Worm (Caenorhabditis elegans): Measurements from ENCODE around the gene srw-13.
"Not testable (repeated sequence)": the region's sequence is repeated elsewhere in the genome, so short reads cannot be mapped to it uniquely, and the experiment has no call there.

Gene srw-13

ce11 chrV:15250304-15250703, 18.0 kb downstream of the srw-13 start, which contains the start of gene srd-28:
TSS of gene srd-28 (plus strand) at chrV:15250604.
- not testable (repeated sequence) for TF ChIP-seq elt-1 (tag; optimal IDR thresholded peaks at IDR 0.05; ENCODE audit: borderline replicate concordance, insufficient read depth); ztf-11 (tag; optimal IDR thresholded peaks at IDR 0.05); pha-4 (tag; optimal IDR thresholded peaks at IDR 0.05)

ce11 chrV:15252082-15252481, 19.8 kb downstream of the srw-13 start, which contains the start of gene srbc-76:
TSS of gene srbc-76 (plus strand) at chrV:15252382.
- TF ChIP-seq sptf-1 (tag; optimal IDR thresholded peaks at IDR 0.05) (no peak), zip-8 (tag; optimal IDR thresholded peaks at IDR 0.05) (no peak), mls-2 (tag; optimal IDR thresholded peaks at IDR 0.05) (no peak), mab-5 (tag; optimal IDR thresholded peaks at IDR 0.05) (no peak), flh-1 (GFP tag; optimal IDR thresholded peaks at IDR 0.05) (no peak), blmp-1 (tag; optimal IDR thresholded peaks at IDR 0.05) (no peak), mep-1 (tag; optimal IDR thresholded peaks at IDR 0.05) (no peak), elt-3 (tag; optimal IDR thresholded peaks at IDR 0.05) (no peak), hlh-1 (tag; optimal IDR thresholded peaks at IDR 0.05) (no peak), unc-39 (tag; optimal IDR thresholded peaks at IDR 0.05) (no peak), tbx-8 (GFP tag; optimal IDR thresholded peaks at IDR 0.05) (no peak), ces-1 (GFP tag; optimal IDR thresholded peaks at IDR 0.05) (no peak), drap-1 (GFP tag; optimal IDR thresholded peaks at IDR 0.05) (no peak)

- TF ChIP-seq pha-4 (tag; optimal IDR thresholded peaks at IDR 0.05) (no peak), elt-3 (tag; optimal IDR thresholded peaks at IDR 0.05) (no peak), lsy-2 (tag; optimal IDR thresholded peaks at IDR 0.05) (no peak), mab-5 (tag; optimal IDR thresholded peaks at IDR 0.05) (no peak), ces-1 (GFP tag; optimal IDR thresholded peaks at IDR 0.05) (no peak), bed-3 (GFP tag; optimal IDR thresholded peaks at IDR 0.05) (no peak), lin-32 (GFP tag; optimal IDR thresholded peaks at IDR 0.05) (no peak), ceh-43 (GFP tag; optimal IDR thresholded peaks at IDR 0.05) (no peak), tbx-8 (GFP tag; optimal IDR thresholded peaks at IDR 0.05) (no peak)
These were observed 21.2 kb downstream of the srw-13 start, which contains the start of gene srbc-75 for ce11 chrV:15253529-15253928. TSS of gene srbc-75 (plus strand) at chrV:15253829.

- TF ChIP-seq sem-2 (GFP tag; optimal IDR thresholded peaks at IDR 0.05); blmp-1 (tag; optimal IDR thresholded peaks at IDR 0.05); bed-3 (GFP tag; optimal IDR thresholded peaks at IDR 0.05): not testable (repeated sequence)
These were observed 24.4 kb downstream of the srw-13 start, which contains the start of gene srsx-39 for ce11 chrV:15256669-15257068. TSS of gene srsx-39 (minus strand) at chrV:15256769.

- TF ChIP-seq nhr-76 (tag; optimal IDR thresholded peaks at IDR 0.05) (no peak), elt-3 (tag; optimal IDR thresholded peaks at IDR 0.05) (no peak), tbx-8 (GFP tag; optimal IDR thresholded peaks at IDR 0.05) (no peak), ceh-43 (GFP tag; optimal IDR thresholded peaks at IDR 0.05) (no peak), sptf-1 (tag; optimal IDR thresholded peaks at IDR 0.05) (no peak), lin-32 (GFP tag; optimal IDR thresholded peaks at IDR 0.05) (no peak), flh-1 (GFP tag; optimal IDR thresholded peaks at IDR 0.05) (no peak), elt-1 (tag; optimal IDR thresholded peaks at IDR 0.05; ENCODE audit: borderline replicate concordance, insufficient read depth) (no peak), pha-4 (tag; optimal IDR thresholded peaks at IDR 0.05) (no peak), unc-62 (GFP tag; optimal IDR thresholded peaks at IDR 0.05) (no peak), mep-1 (tag; optimal IDR thresholded peaks at IDR 0.05) (no peak)
These were observed 26.7 kb downstream of the srw-13 start, which contains the start of gene srsx-37 for ce11 chrV:15259049-15259448. TSS of gene srsx-37 (minus strand) at chrV:15259149.

ce11 chrV:15259904-15260303, 27.6 kb downstream of the srw-13 start, which contains the start of gene M01B2.8:
TSS of gene M01B2.8 (plus strand) at chrV:15260204.
- no peak for TF ChIP-seq elt-3 (tag; optimal IDR thresholded peaks at IDR 0.05)
- TF ChIP-seq ces-1 (GFP tag; optimal IDR thresholded peaks at IDR 0.05), result no peak
- no peak for TF ChIP-seq bed-3 (GFP tag; optimal IDR thresholded peaks at IDR 0.05)
- TF ChIP-seq hlh-1 (tag; optimal IDR thresholded peaks at IDR 0.05), result no peak
- TF ChIP-seq nhr-28 (tag; optimal IDR thresholded peaks at IDR 0.05), result no peak

ce11 chrV:15262336-15262735, 30.0 kb downstream of the srw-13 start, which contains the start of gene M01B2.10:
TSS of gene M01B2.10 (minus strand) at chrV:15262436.
- not testable (repeated sequence) for TF ChIP-seq lin-13 (tag; optimal IDR thresholded peaks at IDR 0.05); cnd-1 (tag; optimal IDR thresholded peaks at IDR 0.05); sem-2 (GFP tag; optimal IDR thresholded peaks at IDR 0.05)

Data from whole organism, mixed stage, embryonic.